Worm (Caenorhabditis elegans) whole organism, L4/young adult: Measurements from ENCODE around the gene EGAP2.1.

ENCODE experiments used
- W03F9.2 ChIP-seq: fragments of 150-350 bp; optimal IDR thresholded peaks from 2 replicates; lab custom pipeline; 2014; ENCODE audit warnings: missing biosample characterization, missing genetic modification characterization
- dao-5 ChIP-seq: sonication (generic microtip); optimal IDR thresholded peaks from 2 replicates; lab custom pipeline; 2016; ENCODE audit warnings: missing genotype, missing genetic modification characterization, moderate library complexity, missing compliant biosample characterization
- him-1 ChIP-seq: sonication (generic microtip); optimal IDR thresholded peaks from 2 replicates; lab custom pipeline; 2016; ENCODE audit warnings: missing genotype, missing genetic modification reagents, missing genetic modification characterization, missing compliant biosample characterization

EGAP2.1 gene

ce11 chrII:5200987-5201582 is 30.1 kb upstream of the EGAP2.1 start:
- TF ChIP-seq dao-5 (tag; lab: Kevin White, UChicago) (no peak), W03F9.2 (tag; lab: Kevin White, UChicago) (no peak), him-1 (tag; lab: Kevin White, UChicago) (no peak)

- TF ChIP-seq W03F9.2 (tag; lab: Kevin White, UChicago) = no peak
These were observed 29.2 kb upstream of the EGAP2.1 start for ce11 chrII:5201922-5202562.

- no peak for TF ChIP-seq him-1 (tag; lab: Kevin White, UChicago)
- TF ChIP-seq dao-5 (tag; lab: Kevin White, UChicago) = no peak
- TF ChIP-seq W03F9.2 (tag; lab: Kevin White, UChicago) = no peak
These were observed 28.3 kb upstream of the EGAP2.1 start, which contains the start of gene ampd-1 for ce11 chrII:5202930-5203329. Gene ampd-1, plus strand, starts transcription at chrII:5203322.

ce11 chrII:5205286-5205685 is 25.9 kb upstream of the EGAP2.1 start:
- no peak for TF ChIP-seq him-1 (tag; lab: Kevin White, UChicago)
- no peak for TF ChIP-seq W03F9.2 (tag; lab: Kevin White, UChicago)
- TF ChIP-seq dao-5 (tag; lab: Kevin White, UChicago) = no peak

ce11 chrII:5209122-5209521 is 22.1 kb upstream of the EGAP2.1 start:
- TF ChIP-seq W03F9.2 (tag; lab: Kevin White, UChicago) = no peak
- TF ChIP-seq him-1 (tag; lab: Kevin White, UChicago) = no peak
- TF ChIP-seq dao-5 (tag; lab: Kevin White, UChicago) = no peak

ce11 chrII:5210830-5211229 is 20.4 kb upstream of the EGAP2.1 start, which contains the start of gene C34F11.8:
Gene C34F11.8, minus strand, starts transcription at chrII:5210964.
- TF ChIP-seq dao-5 (tag; lab: Kevin White, UChicago) = no peak
- TF ChIP-seq W03F9.2 (tag; lab: Kevin White, UChicago) = no peak
- no peak for TF ChIP-seq him-1 (tag; lab: Kevin White, UChicago)

- TF ChIP-seq W03F9.2 (tag; lab: Kevin White, UChicago) (no peak), him-1 (tag; lab: Kevin White, UChicago) (no peak), dao-5 (tag; lab: Kevin White, UChicago) (no peak)
These were observed 19.2 kb upstream of the EGAP2.1 start, which contains the start of gene C34F11.2 for ce11 chrII:5211970-5212369. Gene C34F11.2, plus strand, starts transcription at chrII:5212270.

ce11 chrII:5212675-5213074 is 18.5 kb upstream of the EGAP2.1 start, which contains the start of gene C34F11.1:
Gene C34F11.1, plus strand, starts transcription at chrII:5212975.
- no peak for TF ChIP-seq W03F9.2 (tag; lab: Kevin White, UChicago)

ce11 chrII:5218349-5218748 is 12.9 kb upstream of the EGAP2.1 start:
- TF ChIP-seq dao-5 (tag; lab: Kevin White, UChicago) (no peak), W03F9.2 (tag; lab: Kevin White, UChicago) (no peak), him-1 (tag; lab: Kevin White, UChicago) (no peak)

ce11 chrII:5220648-5221047 is 10.6 kb upstream of the EGAP2.1 start:
- TF ChIP-seq dao-5 (tag; lab: Kevin White, UChicago) (no peak), him-1 (tag; lab: Kevin White, UChicago) (no peak), W03F9.2 (tag; lab: Kevin White, UChicago) (no peak)

ce11 chrII:5222830-5223229 is 8.4 kb upstream of the EGAP2.1 start:
- no peak for TF ChIP-seq dao-5 (tag; lab: Kevin White, UChicago)
- no peak for TF ChIP-seq him-1 (tag; lab: Kevin White, UChicago)
- no peak for TF ChIP-seq W03F9.2 (tag; lab: Kevin White, UChicago)

ce11 chrII:5225284-5225683 is 5.9 kb upstream of the EGAP2.1 start, which contains the start of gene dsh-1:
Gene dsh-1, minus strand, starts transcription at chrII:5225384.
- TF ChIP-seq dao-5 (tag; lab: Kevin White, UChicago) (no peak), him-1 (tag; lab: Kevin White, UChicago) (no peak), W03F9.2 (tag; lab: Kevin White, UChicago) (no peak)

ce11 chrII:5226309-5226708 is 4.9 kb upstream of the EGAP2.1 start:
- TF ChIP-seq dao-5 (tag; lab: Kevin White, UChicago) (no peak), W03F9.2 (tag; lab: Kevin White, UChicago) (no peak), him-1 (tag; lab: Kevin White, UChicago) (no peak)

ce11 chrII:5227768-5228167 is 3.4 kb upstream of the EGAP2.1 start:
- TF ChIP-seq him-1 (tag; lab: Kevin White, UChicago) (no peak), W03F9.2 (tag; lab: Kevin White, UChicago) (no peak), dao-5 (tag; lab: Kevin White, UChicago) (no peak)
